Fruit fly (Drosophila melanogaster): ENCODE data around the gene CG5860.

Gene CG5860

dm6 chr3R:17401289-17401752 lies 8.1 kb upstream of the CG5860 start (continued):
- TF ChIP-seq Xbp1 (GFP tag; optimal IDR thresholded peaks at IDR 0.05) (peak; percentile 72), mirr (GFP tag; optimal IDR thresholded peaks at IDR 0.05) (peak; percentile 17), p53 (GFP tag; optimal IDR thresholded peaks at IDR 0.05) (no peak), CG16815 (GFP tag; optimal IDR thresholded peaks at IDR 0.05) (no peak), CG6791 (GFP tag; IDR thresholded peaks at IDR 0.05; ENCODE audit: partially characterized antibody) (peak; percentile 85), kah (GFP tag; optimal IDR thresholded peaks at IDR 0.05) (no peak), CG5245 (GFP tag; optimal IDR thresholded peaks at IDR 0.05) (no peak), CG2889 (GFP tag; IDR thresholded peaks at IDR 0.05) (no peak), CG8944 (GFP tag; optimal IDR thresholded peaks at IDR 0.05) (no peak), Atf6 (GFP tag; IDR thresholded peaks at IDR 0.05) (peak; percentile 22; the same call in 1 of the 2 replicates), CG3281 (GFP tag; optimal IDR thresholded peaks at IDR 0.05) (no peak), kni (GFP tag; optimal IDR thresholded peaks at IDR 0.05) (no peak), NC2β (GFP tag; optimal IDR thresholded peaks at IDR 0.05) (peak; percentile 26), gcm (GFP tag; optimal IDR thresholded peaks at IDR 0.05) (no peak), CG10543 (GFP tag; optimal IDR thresholded peaks at IDR 0.05) (no peak), Mes4 (GFP tag; optimal IDR thresholded peaks at IDR 0.05) (peak; percentile 27), stc (GFP tag; IDR thresholded peaks at IDR 0.05) (0 out of 2 replicates have a peak, but pooled peaks have one; percentile 32), Atf3 (GFP tag; optimal IDR thresholded peaks at IDR 0.05) (no peak), gsb (GFP tag; IDR thresholded peaks at IDR 0.05) (no peak), esg (GFP tag; conservative IDR thresholded peaks at IDR 0.05) (no peak; the same call in 1 of the 2 replicates), CG14710 (tag; optimal IDR thresholded peaks at IDR 0.05) (peak; percentile 2), nau (GFP tag; optimal IDR thresholded peaks at IDR 0.05) (no peak), CG6272 (GFP tag; IDR thresholded peaks at IDR 0.05) (peak; percentile 45; the same call in 1 of the 2 replicates), wek (GFP tag; optimal IDR thresholded peaks at IDR 0.05) (no peak), CG34376 (GFP tag; optimal IDR thresholded peaks at IDR 0.05) (no peak), CG12236 (GFP tag; optimal IDR thresholded peaks at IDR 0.05) (peak; percentile 8), sens-2 (GFP tag; IDR thresholded peaks at IDR 0.05) (no peak), hth (optimal IDR thresholded peaks at IDR 0.05) (no peak), CG30431 (GFP tag; optimal IDR thresholded peaks at IDR 0.05) (no peak), CG10959 (GFP tag; IDR thresholded peaks at IDR 0.05) (no peak), hkb (optimal IDR thresholded peaks at IDR 0.05) (no peak), hkb (GFP tag; IDR thresholded peaks at IDR 0.05) (0 out of 2 replicates have a peak, but pooled peaks have one; percentile 36), Lim3 (GFP tag; IDR thresholded peaks at IDR 0.05) (no peak), C15 (GFP tag; IDR thresholded peaks at IDR 0.05) (no peak), otp (GFP tag; IDR thresholded peaks at IDR 0.05) (no peak), cas (GFP tag; IDR thresholded peaks at IDR 0.05) (0 out of 2 replicates have a peak, but pooled peaks have one; percentile 31), Doc3 (GFP tag; IDR thresholded peaks at IDR 0.05; ENCODE audit: partially characterized antibody) (peak; percentile 51; the same call in 2 of the 3 replicates), CG4360 (GFP tag; IDR thresholded peaks at IDR 0.05) (no peak), yki (optimal IDR thresholded peaks at IDR 0.05) (no peak), Dbx (GFP tag; IDR thresholded peaks at IDR 0.05) (peak; percentile 68; the same call in 2 of the 3 replicates), CG13775 (GFP tag; optimal IDR thresholded peaks at IDR 0.05) (peak; percentile 67), Dfd (GFP tag; optimal IDR thresholded peaks at IDR 0.05) (no peak), br (optimal IDR thresholded peaks at IDR 0.05) (no peak), Hr3 (GFP tag; optimal IDR thresholded peaks at IDR 0.05) (peak; percentile 53), zf30C (GFP tag; optimal IDR thresholded peaks at IDR 0.05) (no peak), fd3F (GFP tag; optimal IDR thresholded peaks at IDR 0.05) (peak; percentile 53), ttk (GFP tag; IDR thresholded peaks at IDR 0.05) (no peak), CG18262 (tag; optimal IDR thresholded peaks at IDR 0.05) (peak; percentile 28), dm (GFP tag; optimal IDR thresholded peaks at IDR 0.05) (peak; percentile 21), CG6854 (GFP tag; optimal IDR thresholded peaks at IDR 0.05) (no peak), Awh (GFP tag; IDR thresholded peaks at IDR 0.05) (no peak), sima (GFP tag; optimal IDR thresholded peaks at IDR 0.05) (no peak), CG6813 (GFP tag; optimal IDR thresholded peaks at IDR 0.05) (no peak)

Data from whole organism, embryonic.